Worm (Caenorhabditis elegans) whole organism, L3 larva: ENCODE data around the gene C53A5.11.

ENCODE experiments used
- ZK546.5 ChIP-seq: sonication (generic microtip); optimal IDR thresholded peaks from 2 replicates; lab custom pipeline; 2017; ENCODE audit warnings: missing biosample characterization, missing genetic modification characterization
- aly-2 ChIP-seq: fragments of 150-350 bp; optimal IDR thresholded peaks from 2 replicates; lab custom pipeline; 2014; ENCODE audit warnings: missing biosample characterization, missing genetic modification characterization
- ama-1 ChIP-seq: fragments of 150-350 bp; optimal IDR thresholded peaks from 2 replicates; lab custom pipeline; 2018
- ceh-16 ChIP-seq: sonication (generic microtip); optimal IDR thresholded peaks from 2 replicates; lab custom pipeline; 2017; ENCODE audit warnings: missing biosample characterization, missing genetic modification characterization
- ceh-82 ChIP-seq: fragments of 150-350 bp; optimal IDR thresholded peaks from 2 replicates; lab custom pipeline; 2014; ENCODE audit warnings: missing biosample characterization, missing genetic modification characterization
- daf-12 ChIP-seq: fragments of 150-350 bp; optimal IDR thresholded peaks from 2 replicates; lab custom pipeline; 2014; ENCODE audit warnings: missing biosample characterization, missing genetic modification reagents, missing genetic modification characterization
- egl-27 ChIP-seq: sonication (generic microtip); optimal IDR thresholded peaks from 4 replicates; lab custom pipeline; 2017; ENCODE audit warnings: missing biosample characterization, missing genetic modification reagents, missing genetic modification characterization
- elt-1 ChIP-seq: fragments of 150-350 bp; optimal IDR thresholded peaks from 2 replicates; lab custom pipeline; 2014; ENCODE audit warnings: missing biosample characterization, missing genetic modification characterization
- elt-3 ChIP-seq, 3 experiments: fragments of 150-350 bp in 1 of 3; sonication (generic microtip) in 2 of 3; optimal IDR thresholded peaks; 2 replicates in 2 of 3; 4 replicates in 1 of 3; lab custom pipeline; 2014 to 2017; ENCODE audit warnings: missing biosample characterization in 3 of 3, missing genetic modification characterization in 3 of 3
- fkh-10 ChIP-seq: sonication (generic microtip); optimal IDR thresholded peaks from 2 replicates; lab custom pipeline; 2017; ENCODE audit warnings: missing biosample characterization, missing genetic modification reagents, missing genetic modification characterization
- fkh-2 ChIP-seq: fragments of 150-350 bp; optimal IDR thresholded peaks from 2 replicates; lab custom pipeline; 2014; ENCODE audit warnings: missing biosample characterization, missing genetic modification reagents, missing genetic modification characterization
- hmg-11 ChIP-seq: sonication (generic microtip); optimal IDR thresholded peaks from 2 replicates; lab custom pipeline; 2016; ENCODE audit warnings: missing genetic modification characterization, missing compliant biosample characterization
- lin-15B ChIP-seq: fragments of 150-350 bp; optimal IDR thresholded peaks from 2 replicates; lab custom pipeline; 2014; ENCODE audit warnings: missing biosample characterization, missing genetic modification characterization
- lin-39 ChIP-seq: fragments of 150-350 bp; optimal IDR thresholded peaks from 2 replicates; lab custom pipeline; 2018; ENCODE audit warnings: missing biosample characterization, missing genetic modification reagents, missing genetic modification characterization
- lsy-12 ChIP-seq: sonication (generic microtip); optimal IDR thresholded peaks from 2 replicates; lab custom pipeline; 2016; ENCODE audit warnings: mild to moderate bottlenecking, missing genetic modification characterization, missing compliant biosample characterization
- nfya-1 ChIP-seq: sonication (generic microtip); optimal IDR thresholded peaks from 2 replicates; lab custom pipeline; 2017; ENCODE audit warnings: missing genetic modification characterization, mild to moderate bottlenecking, missing compliant biosample characterization, antibody characterized with exemption, moderate library complexity; ENCODE audit not compliant: insufficient read depth
- nhr-12 ChIP-seq: fragments of 150-350 bp; optimal IDR thresholded peaks from 2 replicates; lab custom pipeline; 2014; ENCODE audit warnings: missing biosample characterization, missing genetic modification characterization
- nhr-237 ChIP-seq: fragments of 150-350 bp; optimal IDR thresholded peaks from 2 replicates; lab custom pipeline; 2014; ENCODE audit warnings: missing biosample characterization, missing genetic modification characterization
- nhr-25 ChIP-seq: sonication (generic microtip); optimal IDR thresholded peaks from 2 replicates; lab custom pipeline; 2017; ENCODE audit warnings: missing biosample characterization, missing genetic modification characterization
- nhr-28 ChIP-seq: fragments of 150-350 bp; optimal IDR thresholded peaks from 2 replicates; lab custom pipeline; 2014; ENCODE audit warnings: missing biosample characterization, missing genetic modification characterization
- nhr-43 ChIP-seq: sonication (generic microtip); optimal IDR thresholded peaks from 2 replicates; lab custom pipeline; 2016; ENCODE audit warnings: mild to moderate bottlenecking, missing genetic modification characterization, missing compliant biosample characterization; ENCODE audit not compliant: poor library complexity, severe bottlenecking
- nhr-76 ChIP-seq: fragments of 150-350 bp; sonication (generic microtip); optimal IDR thresholded peaks from 5 replicates; lab custom pipeline; 2014; ENCODE audit warnings: missing biosample characterization, missing genetic modification characterization
- pha-4 ChIP-seq: fragments of 150-350 bp; optimal IDR thresholded peaks from 2 replicates; lab custom pipeline; 2014; ENCODE audit warnings: missing biosample characterization, missing genetic modification reagents, missing genetic modification characterization
- pqm-1 ChIP-seq: fragments of 150-350 bp; optimal IDR thresholded peaks from 2 replicates; lab custom pipeline; 2017; ENCODE audit warnings: missing biosample characterization, missing genetic modification characterization, inconsistent platforms
- unc-39 ChIP-seq: sonication (generic microtip); optimal IDR thresholded peaks from 4 replicates; lab custom pipeline; 2017; ENCODE audit warnings: missing biosample characterization, missing genetic modification characterization
- zag-1 ChIP-seq: fragments of 150-350 bp; optimal IDR thresholded peaks from 2 replicates; lab custom pipeline; 2014; ENCODE audit warnings: missing biosample characterization, missing genetic modification characterization
- ztf-11 ChIP-seq: fragments of 150-350 bp; optimal IDR thresholded peaks from 2 replicates; lab custom pipeline; 2014; ENCODE audit warnings: missing biosample characterization, missing genetic modification characterization
- ztf-4 ChIP-seq: fragments of 150-350 bp; optimal IDR thresholded peaks from 2 replicates; lab custom pipeline; 2014; ENCODE audit warnings: missing biosample characterization, missing genetic modification characterization

The C53A5.11 gene

ce11 chrV:14609643-14610042, 47.0 kb downstream of the C53A5.11 start, which contains the start of gene R11H6.4:
TSS of gene R11H6.4 (plus strand) at chrV:14609943.
- no peak for TF ChIP-seq nhr-76
- no peak for TF ChIP-seq ceh-16
- no peak for TF ChIP-seq ama-1 (lab: Kevin White, UChicago)
- TF ChIP-seq ZK546.5 (tag; lab: Kevin White, UChicago) = no peak
- TF ChIP-seq nhr-28 (tag; lab: Kevin White, UChicago) = no peak
- no peak for TF ChIP-seq elt-3 (tag; optimal IDR thresholded peaks at IDR 0.05; lab: Kevin White, UChicago)
- TF ChIP-seq ceh-82 = no peak
- TF ChIP-seq lin-39 (tag; lab: Kevin White, UChicago) = no peak
- TF ChIP-seq egl-27 (tag; lab: Kevin White, UChicago) = no peak
- TF ChIP-seq lsy-12 (tag; lab: Kevin White, UChicago) = no peak
- no peak for TF ChIP-seq ztf-4 (tag; lab: Kevin White, UChicago)
- TF ChIP-seq lin-15B (tag; lab: Kevin White, UChicago) = no peak
- TF ChIP-seq nhr-25 (tag; lab: Kevin White, UChicago) = no peak
- TF ChIP-seq zag-1 = no peak

ce11 chrV:14610781-14611180, 48.1 kb downstream of the C53A5.11 start:
- TF ChIP-seq elt-1 (tag; lab: Kevin White, UChicago) (no peak), ceh-82 (no peak), fkh-10 (no peak), ztf-11 (tag; lab: Kevin White, UChicago) (no peak), nhr-12 (tag; lab: Kevin White, UChicago) (no peak), daf-12 (tag; lab: Kevin White, UChicago) (no peak), lin-39 (tag; lab: Kevin White, UChicago) (no peak), unc-39 (tag; lab: Kevin White, UChicago) (no peak), nfya-1 (tag; lab: Kevin White, UChicago) (no peak), pqm-1 (tag; lab: Kevin White, UChicago) (no peak), fkh-2 (no peak)

- TF ChIP-seq aly-2 (tag; lab: Kevin White, UChicago) (no peak), ceh-82 (no peak), nhr-43 (tag; lab: Kevin White, UChicago) (no peak), lin-39 (tag; lab: Kevin White, UChicago) (peak; percentile 39), hmg-11 (tag; lab: Kevin White, UChicago) (peak; percentile 51), pha-4 (peak; percentile 80), nfya-1 (tag; lab: Kevin White, UChicago) (peak; percentile 92), lin-15B (tag; lab: Kevin White, UChicago) (peak; percentile 55), nhr-237 (tag; lab: Kevin White, UChicago) (no peak)
Observed at ce11 chrV:14612168-14612567, 49.5 kb downstream of the C53A5.11 start, which contains the start of the genes R11H6.5 and ccnk-1. TSS of gene R11H6.5 (minus strand) at chrV:14612222. TSS of gene ccnk-1 (plus strand) at chrV:14612548.
